Worm (Caenorhabditis elegans) whole organism, L4 larva: ENCODE results near the gene F48E8.4.

Experiments used
- aly-2 ChIP-seq: sonication (generic microtip); optimal IDR thresholded peaks from 2 replicates; lab custom pipeline; 2018; ENCODE audit warnings: missing biosample characterization, missing genetic modification characterization
- daf-12 ChIP-seq: fragments of 150-350 bp; optimal IDR thresholded peaks from 2 replicates; lab custom pipeline; 2014; ENCODE audit warnings: missing biosample characterization, missing genetic modification reagents, missing genetic modification characterization
- dve-1 ChIP-seq: sonication (generic microtip); optimal IDR thresholded peaks from 2 replicates; lab custom pipeline; 2017; ENCODE audit warnings: antibody characterized with exemption, mild to moderate bottlenecking, missing genetic modification characterization, missing compliant biosample characterization; ENCODE audit not compliant: insufficient read depth
- egl-27 ChIP-seq: sonication (generic microtip); optimal IDR thresholded peaks from 3 replicates; lab custom pipeline; 2017; ENCODE audit warnings: missing biosample characterization, missing genetic modification reagents, missing genetic modification characterization
- fkh-10 ChIP-seq: fragments of 150-350 bp; optimal IDR thresholded peaks from 2 replicates; lab custom pipeline; 2014; ENCODE audit warnings: missing biosample characterization, missing genetic modification reagents, missing genetic modification characterization
- lin-15B ChIP-seq: fragments of 150-350 bp; sonication (generic microtip); optimal IDR thresholded peaks from 3 replicates; lab custom pipeline; 2014; ENCODE audit warnings: missing biosample characterization, missing genetic modification characterization
- madf-9 ChIP-seq: fragments of 200-800 bp; sonication (Bioruptor generic); conservative IDR thresholded peaks from 2 replicates; pipeline ENCODE4 v1.3.6; 2022; ENCODE audit warnings: missing genetic modification reagents, missing genetic modification characterization, missing compliant biosample characterization
- mdl-1 ChIP-seq, 2 experiments: fragments of 150-350 bp in 1 of 2; sonication (generic microtip) in 1 of 2; optimal IDR thresholded peaks; 2 replicates each; lab custom pipeline; 2014 to 2017; ENCODE audit warnings: missing biosample characterization in 2 of 2, missing genetic modification characterization in 2 of 2
- skn-1 ChIP-seq: fragments of 150-350 bp; optimal IDR thresholded peaks from 2 replicates; lab custom pipeline; 2014; ENCODE audit warnings: missing biosample characterization, missing genetic modification characterization
- snpc-1.2 ChIP-seq: fragments of 200-800 bp; sonication (Bioruptor generic); IDR thresholded peaks from 2 replicates; pipeline ENCODE4 v1.3.6; 2022; ENCODE audit warnings: missing genetic modification reagents, missing genetic modification characterization, missing compliant biosample characterization

- no peak for TF ChIP-seq dve-1 (tag; lab: Kevin White, UChicago)
- TF ChIP-seq egl-27 (tag; lab: Kevin White, UChicago): no peak
- no peak for TF ChIP-seq snpc-1.2 (GFP tag; lab: Robert Waterston, UW)
- no peak for TF ChIP-seq daf-12 (tag; lab: Kevin White, UChicago)
- TF ChIP-seq mdl-1 (tag; optimal IDR thresholded peaks at IDR 0.05; lab: Kevin White, UChicago): no peak
- TF ChIP-seq skn-1 (tag; lab: Kevin White, UChicago): no peak
- TF ChIP-seq madf-9 (GFP tag; lab: Robert Waterston, UW): no peak
- TF ChIP-seq fkh-10: no peak
- no peak for TF ChIP-seq lin-15B
- no peak for TF ChIP-seq aly-2 (tag; lab: Kevin White, UChicago)
These were observed 51.5 kb downstream of the F48E8.4 start for ce11 chrIII:5504725-5505473.
